Fruit fly (Drosophila melanogaster) whole organism, embryonic: ENCODE results near the gene CG5214.

ENCODE experiments used
- Abd-B ChIP-seq: fragments of 200-800 bp; sonication (Bioruptor generic); optimal IDR thresholded peaks from 2 replicates; lab custom pipeline; 2018; ENCODE audit warnings: missing biosample characterization, mild to moderate bottlenecking, missing genetic modification characterization, moderate library complexity
- Atf3 ChIP-seq: fragments of 200-800 bp; sonication (Bioruptor generic); optimal IDR thresholded peaks from 3 replicates; lab custom pipeline; 2016; ENCODE audit warnings: missing biosample characterization, missing genetic modification characterization
- Awh ChIP-seq: fragments of 200-800 bp; sonication (Bioruptor generic); IDR thresholded peaks from 2 replicates; pipeline ENCODE4, ENCODE4 v1.3.6; 2022; ENCODE audit warnings: missing biosample characterization, missing genetic modification characterization
- CG10274 ChIP-seq: fragments of 200-800 bp; sonication (Bioruptor generic); optimal IDR thresholded peaks from 3 replicates; lab custom pipeline; 2017; ENCODE audit warnings: missing biosample characterization, mild to moderate bottlenecking, missing genetic modification characterization
- CG10543 ChIP-seq: fragments of 200-800 bp; sonication (Bioruptor generic); optimal IDR thresholded peaks from 3 replicates; lab custom pipeline; 2017; ENCODE audit warnings: missing biosample characterization, mild to moderate bottlenecking, missing genetic modification characterization, moderate library complexity
- CG11398 ChIP-seq: fragments of 200-800 bp; sonication (Bioruptor generic); optimal IDR thresholded peaks from 2 replicates; lab custom pipeline; 2016; ENCODE audit warnings: missing biosample characterization, missing genetic modification characterization
- CG1832 ChIP-seq: fragments of 200-800 bp; sonication (Bioruptor generic); optimal IDR thresholded peaks from 2 replicates; lab custom pipeline; 2017; ENCODE audit warnings: missing biosample characterization, mild to moderate bottlenecking, missing genetic modification characterization, inconsistent platforms
- CG2120 ChIP-seq: fragments of 200-800 bp; sonication (Bioruptor generic); optimal IDR thresholded peaks from 3 replicates; lab custom pipeline; 2016; ENCODE audit warnings: missing biosample characterization, missing genetic modification characterization
- CG31365 ChIP-seq: fragments of 200-800 bp; sonication (Bioruptor generic); optimal IDR thresholded peaks from 2 replicates; lab custom pipeline; 2018; ENCODE audit warnings: missing biosample characterization, mild to moderate bottlenecking, missing genetic modification characterization
- CG34422 ChIP-seq: fragments of 200-800 bp; sonication (Bioruptor generic); IDR thresholded peaks from 3 replicates; pipeline ENCODE4 v1.3.6; 2022; ENCODE audit warnings: missing biosample characterization, missing genetic modification characterization
- CG3995 ChIP-seq: fragments of 200-800 bp; sonication (Bioruptor generic); optimal IDR thresholded peaks from 3 replicates; lab custom pipeline; 2016; ENCODE audit warnings: missing biosample characterization, missing genetic modification characterization
- CG43689 ChIP-seq: fragments of 200-800 bp; sonication (Bioruptor generic); IDR thresholded peaks from 2 replicates; pipeline ENCODE4 v1.3.6; 2022; ENCODE audit warnings: missing biosample characterization, missing genetic modification characterization
- CG5180 ChIP-seq: fragments of 200-800 bp; sonication (Bioruptor generic); optimal IDR thresholded peaks from 3 replicates; lab custom pipeline; 2017; ENCODE audit warnings: missing biosample characterization, missing genetic modification characterization, mild to moderate bottlenecking, moderate library complexity, missing genetic modification reagents
- CG5953 ChIP-seq: fragments of 200-800 bp; sonication (Bioruptor generic); IDR thresholded peaks from 2 replicates; pipeline ENCODE4 v1.3.6; 2022; ENCODE audit warnings: missing biosample characterization, missing genetic modification characterization
- CG7372 ChIP-seq: fragments of 200-800 bp; sonication (Bioruptor generic); IDR thresholded peaks from 2 replicates; pipeline ENCODE4 v1.3.6; 2022; ENCODE audit warnings: missing biosample characterization, missing genetic modification characterization
- CG8281 ChIP-seq: fragments of 200-800 bp; sonication (Bioruptor generic); optimal IDR thresholded peaks from 2 replicates; lab custom pipeline; 2018; ENCODE audit warnings: missing biosample characterization, mild to moderate bottlenecking, missing genetic modification characterization, moderate library complexity
- CG9437 ChIP-seq: fragments of 200-800 bp; sonication (Bioruptor generic); optimal IDR thresholded peaks from 2 replicates; lab custom pipeline; 2018; ENCODE audit warnings: missing biosample characterization, mild to moderate bottlenecking, missing genetic modification characterization
- CG9876 ChIP-seq: fragments of 200-800 bp; sonication (Bioruptor generic); optimal IDR thresholded peaks from 2 replicates; lab custom pipeline; 2016; ENCODE audit warnings: missing biosample characterization, missing genetic modification characterization
- Dad ChIP-seq: fragments of 200-800 bp; sonication (Bioruptor generic); optimal IDR thresholded peaks from 3 replicates; lab custom pipeline; 2016; ENCODE audit warnings: missing biosample characterization, missing genetic modification characterization
- Dek ChIP-seq: fragments of 200-800 bp; sonication (Bioruptor generic); optimal IDR thresholded peaks from 3 replicates; lab custom pipeline; 2019; ENCODE audit warnings: missing biosample characterization, mild to moderate bottlenecking, missing genetic modification characterization, moderate library complexity
- HLH3B ChIP-seq: fragments of 200-800 bp; sonication (Bioruptor generic); IDR thresholded peaks from 2 replicates; pipeline ENCODE4 v1.3.6; 2022; ENCODE audit warnings: missing biosample characterization, missing genetic modification characterization
- Max ChIP-seq: fragments of 200-800 bp; sonication (Bioruptor generic); optimal IDR thresholded peaks from 2 replicates; lab custom pipeline; 2016; ENCODE audit warnings: missing biosample characterization, mild to moderate bottlenecking, missing genetic modification characterization
- Med ChIP-seq: fragments of 200-800 bp; sonication (Bioruptor generic); peaks from one replicate; lab custom pipeline; 2016; ENCODE audit warnings: missing biosample characterization, missing genetic modification characterization, mild to moderate bottlenecking, inconsistent platforms, moderate library complexity
- Mes4 ChIP-seq: fragments of 200-800 bp; sonication (Bioruptor generic); optimal IDR thresholded peaks from 2 replicates; lab custom pipeline; 2016; ENCODE audit warnings: missing biosample characterization, missing genetic modification characterization
- Pdp1 ChIP-seq, 2 experiments: fragments of 200-800 bp; sonication (Bioruptor generic); optimal IDR thresholded peaks; 3 replicates each; lab custom pipeline; 2016; ENCODE audit warnings: missing biosample characterization in 2 of 2, missing genetic modification characterization in 2 of 2, mild to moderate bottlenecking in 1 of 2, moderate library complexity in 1 of 2
- Side ChIP-seq: fragments of 200-800 bp; sonication (Bioruptor generic); optimal IDR thresholded peaks from 2 replicates; lab custom pipeline; 2016; ENCODE audit warnings: missing biosample characterization, missing genetic modification characterization
- cad ChIP-seq: fragments of >200 bp; optimal IDR thresholded peaks from 2 replicates; lab custom pipeline; 2017; ENCODE audit warnings: missing biosample characterization, missing genetic modification characterization
- cg ChIP-seq: fragments of 200-800 bp; sonication (Bioruptor generic); optimal IDR thresholded peaks from 3 replicates; lab custom pipeline; 2019; ENCODE audit warnings: missing biosample characterization, mild to moderate bottlenecking, missing genetic modification characterization, moderate library complexity
- crp ChIP-seq, 2 experiments: fragments of 200-800 bp; sonication (Bioruptor generic); optimal IDR thresholded peaks; 2 replicates in 1 of 2; 3 replicates in 1 of 2; lab custom pipeline; 2017; ENCODE audit warnings: missing biosample characterization in 2 of 2, missing genetic modification characterization in 2 of 2, mild to moderate bottlenecking in 1 of 2, moderate library complexity in 1 of 2
- dm ChIP-seq: fragments of 200-800 bp; sonication (Bioruptor generic); optimal IDR thresholded peaks from 3 replicates; lab custom pipeline; 2016; ENCODE audit warnings: missing biosample characterization, missing genetic modification characterization
- dmrt99B ChIP-seq: fragments of 200-800 bp; sonication (Bioruptor generic); optimal IDR thresholded peaks from 2 replicates; lab custom pipeline; 2018; ENCODE audit warnings: missing biosample characterization, mild to moderate bottlenecking, missing genetic modification characterization, moderate library complexity
- en ChIP-seq: fragments of 200-800 bp; sonication (Bioruptor generic); optimal IDR thresholded peaks from 2 replicates; lab custom pipeline; 2016; ENCODE audit warnings: missing biosample characterization, missing genetic modification characterization
- exex ChIP-seq: fragments of 200-800 bp; sonication (Bioruptor generic); optimal IDR thresholded peaks from 4 replicates; lab custom pipeline; 2018; ENCODE audit warnings: missing biosample characterization, mild to moderate bottlenecking, missing genetic modification characterization, moderate library complexity
- fru ChIP-seq: fragments of >200 bp; optimal IDR thresholded peaks from 2 replicates; lab custom pipeline; 2017
- hkb ChIP-seq, 2 experiments: fragments of 200-800 bp in 1 of 2; fragments of >200 bp in 1 of 2; sonication (Bioruptor generic) in 1 of 2; IDR thresholded peaks in 1 of 2; optimal IDR thresholded peaks in 1 of 2; 2 replicates each; pipeline versions ENCODE4 v1.3.6 to Lab custom; 2017 to 2022; ENCODE audit warnings: missing biosample characterization in 1 of 2, missing genetic modification characterization in 1 of 2
- hth ChIP-seq: fragments of >200 bp; optimal IDR thresholded peaks from 2 replicates; lab custom pipeline; 2017; ENCODE audit warnings: inconsistent platforms
- insv ChIP-seq, 2 experiments: fragments of 200-800 bp; sonication (Bioruptor generic); optimal IDR thresholded peaks; 3 replicates each; lab custom pipeline; 2016 to 2018; ENCODE audit warnings: missing biosample characterization in 2 of 2, missing genetic modification characterization in 2 of 2
- jumu ChIP-seq: fragments of 200-800 bp; sonication (Bioruptor generic); optimal IDR thresholded peaks from 3 replicates; lab custom pipeline; 2016; ENCODE audit warnings: missing biosample characterization, missing genetic modification characterization
- ken ChIP-seq: fragments of 200-800 bp; sonication (Bioruptor generic); IDR thresholded peaks from 3 replicates; pipeline ENCODE4 v1.3.6; 2022; ENCODE audit warnings: missing biosample characterization, missing genetic modification characterization
- lab ChIP-seq: fragments of 200-800 bp; sonication (Bioruptor generic); optimal IDR thresholded peaks from 3 replicates; lab custom pipeline; 2017; ENCODE audit warnings: missing biosample characterization, missing genetic modification characterization, mild to moderate bottlenecking, moderate library complexity, missing genetic modification reagents
- lola ChIP-seq, 3 experiments: fragments of >200 bp in 2 of 3; fragments of 200-800 bp in 1 of 3; sonication (Bioruptor generic) in 1 of 3; optimal IDR thresholded peaks; 2 replicates each; lab custom pipeline; 2017 to 2019; ENCODE audit warnings: missing biosample characterization in 3 of 3, missing genetic modification characterization in 3 of 3, mild to moderate bottlenecking in 1 of 3, moderate library complexity in 1 of 3
- lov ChIP-seq, 2 experiments: fragments of 200-800 bp in 1 of 2; fragments of >200 bp in 1 of 2; sonication (Bioruptor generic) in 1 of 2; IDR thresholded peaks in 1 of 2; optimal IDR thresholded peaks in 1 of 2; 2 replicates in 1 of 2; 3 replicates in 1 of 2; pipeline versions ENCODE4 v1.3.6 to Lab custom; 2017 to 2022; ENCODE audit warnings: missing biosample characterization in 1 of 2, missing genetic modification characterization in 1 of 2
- oc ChIP-seq: fragments of 200-800 bp; sonication (Bioruptor generic); optimal IDR thresholded peaks from 2 replicates; lab custom pipeline; 2018; ENCODE audit warnings: missing biosample characterization, mild to moderate bottlenecking, missing genetic modification characterization, moderate library complexity
- onecut ChIP-seq: fragments of 200-800 bp; sonication (Bioruptor generic); IDR thresholded peaks from 2 replicates; pipeline ENCODE4 v1.3.6; 2022; ENCODE audit warnings: missing biosample characterization, missing genetic modification characterization
- otp ChIP-seq: fragments of 200-800 bp; sonication (Bioruptor generic); IDR thresholded peaks from 3 replicates; pipeline ENCODE4, ENCODE4 v1.3.6; 2022; ENCODE audit warnings: missing biosample characterization, missing genetic modification characterization
- prd ChIP-seq, 3 experiments: fragments of >200 bp in 2 of 3; fragments of 200-800 bp in 1 of 3; sonication (Bioruptor generic) in 1 of 3; optimal IDR thresholded peaks in 2 of 3; IDR thresholded peaks in 1 of 3; 2 replicates in 2 of 3; 3 replicates in 1 of 3; pipeline versions ENCODE4 v1.3.6 to Lab custom; 2017 to 2022; ENCODE audit warnings: missing biosample characterization in 1 of 3, missing genetic modification characterization in 1 of 3
- pros ChIP-seq: fragments of 200-800 bp; sonication (Bioruptor generic); optimal IDR thresholded peaks from 3 replicates; lab custom pipeline; 2019; ENCODE audit warnings: missing biosample characterization, mild to moderate bottlenecking, missing genetic modification characterization, moderate library complexity
- ro ChIP-seq: fragments of 200-800 bp; sonication (Bioruptor generic); IDR thresholded peaks from 2 replicates; pipeline ENCODE4 v1.3.6; 2022; ENCODE audit warnings: missing biosample characterization, missing genetic modification characterization
- tx ChIP-seq: fragments of 200-800 bp; sonication (Bioruptor generic); optimal IDR thresholded peaks from 2 replicates; lab custom pipeline; 2016; ENCODE audit warnings: missing biosample characterization, missing genetic modification characterization
- vnd ChIP-seq: fragments of 200-800 bp; sonication (Bioruptor generic); IDR thresholded peaks from 3 replicates; pipeline ENCODE4 v1.3.6; 2022; ENCODE audit warnings: missing biosample characterization, missing genetic modification characterization; ENCODE audit not compliant: partially characterized antibody

CG5214 gene

DNA sequence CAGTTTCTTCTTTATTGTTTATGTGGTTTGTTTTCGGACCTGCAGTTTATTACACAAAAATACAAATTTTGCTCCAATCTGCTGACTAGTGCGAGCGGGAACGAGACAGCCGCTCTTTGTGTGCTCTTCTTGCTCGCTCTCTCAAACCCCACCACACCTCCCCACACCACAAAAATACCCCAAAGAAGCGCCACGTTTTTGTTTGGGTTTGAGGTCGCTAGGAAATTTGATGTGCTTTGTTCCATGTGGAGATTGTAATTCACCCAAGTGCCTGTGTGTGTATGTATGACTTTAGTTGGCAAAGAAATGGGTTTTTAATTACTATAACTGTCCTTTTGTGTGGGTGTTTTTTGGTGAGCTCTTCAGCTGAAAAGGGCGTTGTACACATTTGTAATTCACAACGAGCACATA is 46.0 kb upstream of the CG5214 start (continued):
- TF ChIP-seq onecut (GFP tag; lab: Robert Waterston, UW) (no peak), dm (GFP tag; lab: Kevin White, UChicago) (peak; percentile 67), prd (optimal IDR thresholded peaks at IDR 0.05; lab: Kevin White, UChicago) (no peak), prd (GFP tag; IDR thresholded peaks at IDR 0.05; lab: Robert Waterston, UW) (no peak), hkb (optimal IDR thresholded peaks at IDR 0.05; lab: Kevin White, UChicago) (no peak), hkb (GFP tag; IDR thresholded peaks at IDR 0.05; lab: Robert Waterston, UW) (no peak), cg (GFP tag; lab: Kevin White, UChicago) (peak; percentile 25), CG8281 (no peak), CG9437 (GFP tag; lab: Kevin White, UChicago) (no peak), CG34422 (GFP tag; lab: Robert Waterston, UW) (peak; percentile 41; the same call in 1 of the 3 replicates), vnd (GFP tag; lab: Robert Waterston, UW) (no peak), CG43689 (GFP tag; lab: Robert Waterston, UW) (no peak), Awh (GFP tag; lab: Robert Waterston, UW) (no peak), Dad (GFP tag; lab: Kevin White, UChicago) (peak; percentile 18), cad (GFP tag; lab: Kevin White, UChicago) (no peak), CG7372 (GFP tag; lab: Robert Waterston, UW) (no peak), fru (lab: Kevin White, UChicago) (no peak), jumu (GFP tag; lab: Kevin White, UChicago) (no peak), Side (GFP tag; lab: Kevin White, UChicago) (no peak), CG2120 (GFP tag; lab: Kevin White, UChicago) (peak; percentile 3), HLH3B (no peak), otp (GFP tag; lab: Robert Waterston, UW) (0 out of 3 replicates have a peak, but pooled peaks have one; percentile 8), CG10274 (GFP tag; lab: Kevin White, UChicago) (no peak), CG11398 (GFP tag; lab: Kevin White, UChicago) (no peak), lola (GFP tag; optimal IDR thresholded peaks at IDR 0.05; lab: Kevin White, UChicago) (no peak), CG9876 (no peak), tx (GFP tag; lab: Kevin White, UChicago) (no peak), CG5953 (GFP tag; lab: Robert Waterston, UW) (no peak), dmrt99B (tag; lab: Kevin White, UChicago) (peak; percentile 27), Med (GFP tag; lab: Kevin White, UChicago) (peak; percentile 92), CG5180 (GFP tag; lab: Kevin White, UChicago) (peak; percentile 97), Pdp1 (GFP tag; optimal IDR thresholded peaks at IDR 0.05; lab: Kevin White, UChicago) (peak in 1 of 2 experiments; percentile 92), CG3995 (GFP tag; lab: Kevin White, UChicago) (no peak), Max (GFP tag; lab: Kevin White, UChicago) (no peak), exex (tag; lab: Kevin White, UChicago) (no peak), Mes4 (GFP tag; lab: Kevin White, UChicago) (no peak), Dek (tag; lab: Kevin White, UChicago) (no peak), Abd-B (GFP tag; lab: Kevin White, UChicago) (no peak), ro (GFP tag; lab: Robert Waterston, UW) (no peak), ken (GFP tag; lab: Robert Waterston, UW) (no peak), lov (optimal IDR thresholded peaks at IDR 0.05; lab: Kevin White, UChicago) (no peak), lov (GFP tag; IDR thresholded peaks at IDR 0.05; lab: Robert Waterston, UW) (no peak), insv (GFP tag; optimal IDR thresholded peaks at IDR 0.05; lab: Kevin White, UChicago) (no peak), CG10543 (GFP tag; lab: Kevin White, UChicago) (peak; percentile 54), crp (GFP tag; optimal IDR thresholded peaks at IDR 0.05; lab: Kevin White, UChicago) (no peak), CG31365 (tag; lab: Kevin White, UChicago) (no peak), hth (lab: Kevin White, UChicago) (no peak), en (no peak), lab (GFP tag; lab: Kevin White, UChicago) (peak; percentile 45), Atf3 (GFP tag; lab: Kevin White, UChicago) (no peak), CG1832 (GFP tag; lab: Kevin White, UChicago) (peak; percentile 76), oc (tag; lab: Kevin White, UChicago) (no peak), pros (GFP tag; lab: Kevin White, UChicago) (no peak)
